Worm (Caenorhabditis elegans) whole organism, young adult: ENCODE results near the gene F53H4.2.

Source experiments
- F22D6.2 ChIP-seq: sonication (generic microtip); optimal IDR thresholded peaks from 2 replicates; lab custom pipeline; 2016; ENCODE audit warnings: mild to moderate bottlenecking, missing genetic modification characterization, missing compliant biosample characterization
- ama-1 ChIP-seq, 3 experiments: fragments of 150-350 bp in 1 of 3; sonication (generic microtip) in 2 of 3; optimal IDR thresholded peaks; 2 replicates each; lab custom pipeline; 2014 to 2018; ENCODE audit warnings: missing biosample characterization in 2 of 3, missing genetic modification characterization in 2 of 3, missing genetic modification reagents in 2 of 3
- egl-18 ChIP-seq: fragments of 200-800 bp; sonication (Bioruptor generic); IDR thresholded peaks from 2 replicates; pipeline ENCODE4 v1.3.6; 2022; ENCODE audit warnings: missing genetic modification reagents, missing genetic modification characterization, missing compliant biosample characterization
- lag-1 ChIP-seq: fragments of 200-800 bp; sonication (Bioruptor generic); IDR thresholded peaks from 2 replicates; pipeline ENCODE4 v1.3.6; 2022; ENCODE audit warnings: missing genetic modification reagents, missing genetic modification characterization, missing compliant biosample characterization
- lin-35 ChIP-seq, 3 experiments: fragments of 150-350 bp in 2 of 3; sonication (generic microtip) in 1 of 3; optimal IDR thresholded peaks; 2 replicates each; lab custom pipeline; 2014 to 2018; ENCODE audit warnings: missing biosample characterization in 3 of 3, missing genetic modification characterization in 3 of 3, missing genetic modification reagents in 3 of 3
- lsl-1 ChIP-seq: fragments of 200-800 bp; sonication (Bioruptor generic); optimal IDR thresholded peaks from 2 replicates; lab custom pipeline; 2018; ENCODE audit warnings: mild to moderate bottlenecking, missing genetic modification characterization, moderate library complexity, missing compliant biosample characterization
- madf-6 ChIP-seq: fragments of 200-800 bp; sonication (Bioruptor generic); IDR thresholded peaks from 2 replicates; pipeline ENCODE4 v1.3.6; 2022; ENCODE audit warnings: missing genetic modification reagents, missing genetic modification characterization, missing compliant biosample characterization
- mes-4 ChIP-seq: sonication (generic microtip); optimal IDR thresholded peaks from 2 replicates; lab custom pipeline; 2016; ENCODE audit warnings: missing genotype, missing genetic modification characterization, missing compliant biosample characterization
- nfya-2 ChIP-seq: fragments of 200-800 bp; sonication (Bioruptor generic); IDR thresholded peaks from 2 replicates; pipeline ENCODE4 v1.3.6; 2022; ENCODE audit warnings: missing genetic modification reagents, missing genetic modification characterization, missing compliant biosample characterization
- sea-2 ChIP-seq: fragments of 200-800 bp; sonication (Bioruptor generic); IDR thresholded peaks from 2 replicates; pipeline ENCODE4 v1.3.6; 2022; ENCODE audit warnings: missing genetic modification characterization, missing compliant biosample characterization
- snpc-4 ChIP-seq, 5 experiments: fragments of 150-350 bp in 1 of 5; sonication (generic microtip) in 4 of 5; optimal IDR thresholded peaks; 2 replicates each; lab custom pipeline; 2014 to 2018; ENCODE audit warnings: missing genetic modification characterization in 5 of 5, missing biosample characterization in 3 of 5, antibody characterized with exemption in 2 of 5, mild to moderate bottlenecking in 2 of 5, missing compliant biosample characterization in 2 of 5, missing genotype in 2 of 5, moderate library complexity in 2 of 5, missing genetic modification reagents in 1 of 5
- unc-62 ChIP-seq: fragments of 150-350 bp; optimal IDR thresholded peaks from 2 replicates; lab custom pipeline; 2014; ENCODE audit warnings: missing biosample characterization, missing genetic modification reagents, missing genetic modification characterization
- ztf-18 ChIP-seq: sonication (generic microtip); optimal IDR thresholded peaks from 2 replicates; lab custom pipeline; 2016; ENCODE audit warnings: missing genotype, mild to moderate bottlenecking, missing genetic modification characterization, missing compliant biosample characterization

- TF ChIP-seq ama-1 (optimal IDR thresholded peaks at IDR 0.05; lab: Kevin White, UChicago) = no peak
- no peak for TF ChIP-seq ama-1 (GFP tag; optimal IDR thresholded peaks at IDR 0.05; lab: Kevin White, UChicago)
- no peak for TF ChIP-seq snpc-4 (GFP tag; optimal IDR thresholded peaks at IDR 0.05; lab: Kevin White, UChicago)
- TF ChIP-seq snpc-4 (tag; optimal IDR thresholded peaks at IDR 0.05; lab: Kevin White, UChicago) = peak in 3 of 4 experiments; percentile 35 to 48 (median 40)
- TF ChIP-seq lin-35 (GFP tag; optimal IDR thresholded peaks at IDR 0.05; lab: Kevin White, UChicago) = peak in 1 of 3 experiments; percentile 46
- no peak for TF ChIP-seq F22D6.2 (tag; lab: Kevin White, UChicago)
- no peak for TF ChIP-seq madf-6 (GFP tag; lab: Robert Waterston, UW)
- TF ChIP-seq unc-62 (GFP tag; lab: Kevin White, UChicago) = no peak
- TF ChIP-seq lsl-1 = no peak
- no peak for TF ChIP-seq mes-4 (tag; lab: Kevin White, UChicago)
- TF ChIP-seq lag-1 (GFP tag; lab: Robert Waterston, UW) = no peak
- TF ChIP-seq nfya-2 (GFP tag; lab: Robert Waterston, UW) = no peak
- TF ChIP-seq ztf-18 (tag; lab: Kevin White, UChicago) = peak; percentile 47
- TF ChIP-seq egl-18 (GFP tag; lab: Robert Waterston, UW) = no peak
- no peak for TF ChIP-seq sea-2 (GFP tag; lab: Robert Waterston, UW)
Measured at ce11 chrX:15865868-15866555, 9.1 kb downstream of the F53H4.2 start, which contains the start of the genes csb-1 and F53H4.4.
